Fruit fly (Drosophila melanogaster) whole organism, prepupa: ENCODE measurements around the gene CG14257.

ENCODE experiments used
- Blimp-1 ChIP-seq: fragments of 200-800 bp; sonication (Bioruptor generic); optimal IDR thresholded peaks from 3 replicates; lab custom pipeline; 2017; ENCODE audit warnings: missing biosample characterization, missing genetic modification characterization, mild to moderate bottlenecking, moderate library complexity, missing genetic modification reagents
- CG10631 ChIP-seq: fragments of 200-800 bp; sonication (Bioruptor generic); optimal IDR thresholded peaks from 2 replicates; lab custom pipeline; 2016; ENCODE audit warnings: missing biosample characterization, missing genetic modification characterization
- CG11294 ChIP-seq: fragments of 200-800 bp; sonication (Bioruptor generic); IDR thresholded peaks from 2 replicates; pipeline ENCODE4 v1.3.6; 2022; ENCODE audit warnings: missing biosample characterization, missing genetic modification characterization
- CG11762 ChIP-seq: fragments of 200-800 bp; sonication (Bioruptor generic); optimal IDR thresholded peaks from 3 replicates; lab custom pipeline; 2016; ENCODE audit warnings: missing biosample characterization, missing genetic modification characterization; ENCODE audit not compliant: insufficient read depth
- CG11902 ChIP-seq: fragments of 200-800 bp; sonication (Bioruptor generic); optimal IDR thresholded peaks from 3 replicates; lab custom pipeline; 2016; ENCODE audit warnings: missing biosample characterization, missing genetic modification characterization
- CG1621 ChIP-seq: fragments of 200-800 bp; sonication (Bioruptor generic); optimal IDR thresholded peaks from 3 replicates; lab custom pipeline; 2018; ENCODE audit warnings: missing biosample characterization, mild to moderate bottlenecking, missing genetic modification characterization
- CG16779 ChIP-seq: fragments of 200-800 bp; sonication (Bioruptor generic); optimal IDR thresholded peaks from 3 replicates; lab custom pipeline; 2017; ENCODE audit warnings: missing biosample characterization, mild to moderate bottlenecking, missing genetic modification characterization
- CG31627 ChIP-seq: fragments of 200-800 bp; sonication (Bioruptor generic); optimal IDR thresholded peaks from 3 replicates; lab custom pipeline; 2016; ENCODE audit warnings: missing biosample characterization, missing genetic modification characterization
- CG32006 ChIP-seq: fragments of 200-800 bp; sonication (Bioruptor generic); optimal IDR thresholded peaks from 3 replicates; lab custom pipeline; 2017; ENCODE audit warnings: missing biosample characterization, mild to moderate bottlenecking, missing genetic modification characterization
- CG6163 ChIP-seq: fragments of 200-800 bp; sonication (Bioruptor generic); IDR thresholded peaks from 3 replicates; pipeline ENCODE4 v1.3.6; 2022; ENCODE audit warnings: missing biosample characterization, missing genetic modification characterization
- CG6792 ChIP-seq: fragments of 200-800 bp; sonication (Bioruptor generic); optimal IDR thresholded peaks from 3 replicates; lab custom pipeline; 2016; ENCODE audit warnings: missing biosample characterization, missing genetic modification characterization
- CG6808 ChIP-seq: fragments of 200-800 bp; sonication (Bioruptor generic); optimal IDR thresholded peaks from 3 replicates; lab custom pipeline; 2017; ENCODE audit warnings: missing biosample characterization, missing genetic modification characterization, mild to moderate bottlenecking, moderate library complexity, missing genetic modification reagents
- CG6854 ChIP-seq: fragments of 200-800 bp; sonication (Bioruptor generic); optimal IDR thresholded peaks from 2 replicates; lab custom pipeline; 2017; ENCODE audit warnings: missing biosample characterization, mild to moderate bottlenecking, missing genetic modification characterization
- CG7368 ChIP-seq: fragments of 200-800 bp; sonication (Bioruptor generic); optimal IDR thresholded peaks from 3 replicates; lab custom pipeline; 2016; ENCODE audit warnings: missing biosample characterization, missing genetic modification characterization
- CG8319 ChIP-seq: fragments of 200-800 bp; sonication (Bioruptor generic); optimal IDR thresholded peaks from 3 replicates; lab custom pipeline; 2016; ENCODE audit warnings: missing biosample characterization, missing genetic modification characterization
- CG9139 ChIP-seq: fragments of 200-800 bp; sonication (Bioruptor generic); optimal IDR thresholded peaks from 3 replicates; lab custom pipeline; 2017; ENCODE audit warnings: missing biosample characterization, mild to moderate bottlenecking, missing genetic modification characterization
- Eip75B ChIP-seq: fragments of 200-800 bp; sonication (Bioruptor generic); optimal IDR thresholded peaks from 3 replicates; lab custom pipeline; 2016; ENCODE audit warnings: missing biosample characterization, missing genetic modification characterization
- Ets96B ChIP-seq: fragments of 200-800 bp; optimal IDR thresholded peaks from 2 replicates; lab custom pipeline; 2019; ENCODE audit warnings: missing biosample characterization, mild to moderate bottlenecking, missing genetic modification characterization, moderate library complexity
- Gug ChIP-seq: fragments of 200-800 bp; sonication (Bioruptor generic); IDR thresholded peaks from 2 replicates; pipeline ENCODE4 v1.3.6; 2022; ENCODE audit warnings: missing biosample characterization, missing genetic modification characterization
- Hr38 ChIP-seq: sonication (Bioruptor generic); optimal IDR thresholded peaks from 2 replicates; lab custom pipeline; 2016; ENCODE audit warnings: missing biosample characterization, missing genetic modification characterization
- Lpt ChIP-seq: fragments of 200-800 bp; sonication (Bioruptor generic); optimal IDR thresholded peaks from 3 replicates; lab custom pipeline; 2016; ENCODE audit warnings: missing biosample characterization, missing genetic modification characterization
- OdsH ChIP-seq: fragments of 200-800 bp; sonication (Bioruptor generic); optimal IDR thresholded peaks from 3 replicates; lab custom pipeline; 2016; ENCODE audit warnings: missing biosample characterization, missing genetic modification characterization
- Sox14 ChIP-seq: fragments of 200-800 bp; sonication (Bioruptor generic); optimal IDR thresholded peaks from 3 replicates; lab custom pipeline; 2016; ENCODE audit warnings: missing biosample characterization, missing genetic modification characterization
- Sox15 ChIP-seq: fragments of 200-800 bp; sonication (Bioruptor generic); optimal IDR thresholded peaks from 3 replicates; lab custom pipeline; 2016; ENCODE audit warnings: missing biosample characterization, missing genetic modification characterization
- achi ChIP-seq: fragments of 200-800 bp; sonication (Bioruptor generic); optimal IDR thresholded peaks from 3 replicates; lab custom pipeline; 2016; ENCODE audit warnings: missing biosample characterization, missing genetic modification characterization
- acj6 ChIP-seq: fragments of 200-800 bp; sonication (Bioruptor generic); optimal IDR thresholded peaks from 3 replicates; lab custom pipeline; 2016; ENCODE audit warnings: missing biosample characterization, missing genetic modification characterization
- cyc ChIP-seq: fragments of 200-800 bp; sonication (Bioruptor generic); optimal IDR thresholded peaks from 3 replicates; lab custom pipeline; 2016; ENCODE audit warnings: missing biosample characterization, missing genetic modification characterization
- eg ChIP-seq: fragments of 200-800 bp; sonication (Bioruptor generic); IDR thresholded peaks from 3 replicates; pipeline ENCODE4 v1.3.6; 2022; ENCODE audit warnings: missing biosample characterization, missing genetic modification characterization
- esn ChIP-seq: fragments of 200-800 bp; sonication (Bioruptor generic); optimal IDR thresholded peaks from 2 replicates; lab custom pipeline; 2016; ENCODE audit warnings: missing biosample characterization, mild to moderate bottlenecking, missing genetic modification characterization, moderate library complexity
- fd85E ChIP-seq: fragments of 200-800 bp; sonication (Bioruptor generic); optimal IDR thresholded peaks from 3 replicates; lab custom pipeline; 2016; ENCODE audit warnings: missing biosample characterization, missing genetic modification characterization
- fkh ChIP-seq: fragments of 200-800 bp; sonication (Bioruptor generic); optimal IDR thresholded peaks from 3 replicates; lab custom pipeline; 2017; ENCODE audit warnings: missing biosample characterization, mild to moderate bottlenecking, missing genetic modification characterization, moderate library complexity
- lz ChIP-seq: fragments of 200-800 bp; sonication (Bioruptor generic); optimal IDR thresholded peaks from 3 replicates; lab custom pipeline; 2016; ENCODE audit warnings: missing biosample characterization, missing genetic modification characterization
- net ChIP-seq: fragments of 200-800 bp; sonication (Bioruptor generic); optimal IDR thresholded peaks from 3 replicates; lab custom pipeline; 2016; ENCODE audit warnings: missing biosample characterization, missing genetic modification characterization
- spab ChIP-seq: fragments of 200-800 bp; sonication (Bioruptor generic); optimal IDR thresholded peaks from 2 replicates; lab custom pipeline; 2017; ENCODE audit warnings: missing biosample characterization, mild to moderate bottlenecking, missing genetic modification characterization, missing genetic modification reagents
- svp ChIP-seq: fragments of 200-800 bp; sonication (Bioruptor generic); peaks from one replicate; lab custom pipeline; 2016; ENCODE audit warnings: missing biosample characterization, missing genetic modification characterization
- topi ChIP-seq: fragments of 200-800 bp; sonication (Bioruptor generic); optimal IDR thresholded peaks from 3 replicates; lab custom pipeline; 2016; ENCODE audit warnings: missing biosample characterization, missing genetic modification characterization

CG14257 gene

DNA sequence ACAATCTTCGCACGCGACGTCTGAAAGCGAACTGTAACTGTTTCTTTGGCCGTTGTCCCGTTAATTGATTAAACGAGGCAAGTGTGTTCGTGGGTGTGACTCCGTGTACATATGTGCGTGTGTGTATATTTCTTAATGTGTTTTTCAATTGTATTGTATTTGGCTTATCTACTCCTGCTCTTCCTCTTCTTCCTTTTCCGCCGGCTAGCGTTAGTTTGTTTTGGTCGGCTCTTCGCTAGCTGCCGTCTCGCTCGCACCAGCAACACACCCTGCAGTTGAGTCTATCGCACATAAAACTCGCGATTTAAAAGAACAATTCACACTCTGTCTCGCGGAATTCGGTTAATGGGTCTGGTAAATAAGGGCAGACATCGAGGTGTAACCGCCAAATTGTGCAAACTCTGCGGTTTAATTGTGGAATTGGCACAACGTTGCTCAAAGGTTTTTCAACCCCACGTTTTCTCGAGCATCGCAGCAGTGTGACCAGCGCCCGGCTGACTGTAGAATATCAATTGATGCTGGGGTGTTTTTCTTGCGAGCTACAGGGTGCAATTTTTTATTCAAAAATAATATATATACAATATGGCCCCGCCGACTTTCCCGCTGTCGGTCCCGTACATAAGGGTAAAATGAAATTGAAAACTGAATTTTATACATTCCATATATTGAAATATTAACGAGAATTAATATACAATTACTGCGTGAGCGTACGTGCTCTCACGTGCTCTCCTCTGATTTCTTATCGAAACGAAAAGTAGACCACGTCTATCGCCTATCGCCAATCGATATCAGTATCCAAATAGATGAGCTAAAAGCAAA is 36.3 kb downstream of the CG14257 start, which contains the start of the genes gb and CG5815 (continued):
- peak; percentile 88 for TF ChIP-seq cyc (GFP tag; lab: Kevin White, UChicago)
- peak; percentile 87 for TF ChIP-seq CG31627
- peak; percentile 92 for TF ChIP-seq CG6163 (GFP tag; lab: Robert Waterston, UW)
- TF ChIP-seq CG11762 (GFP tag; lab: Kevin White, UChicago): peak; percentile 64
- peak; percentile 94 for TF ChIP-seq eg (GFP tag; lab: Robert Waterston, UW)
- TF ChIP-seq CG11294 (GFP tag; lab: Robert Waterston, UW): peak; percentile 86
- no peak for TF ChIP-seq CG9139 (GFP tag; lab: Kevin White, UChicago)
- no peak for TF ChIP-seq Hr38 (GFP tag; lab: Kevin White, UChicago)
- peak; percentile 77 for TF ChIP-seq fkh (GFP tag; lab: Kevin White, UChicago)
- peak; percentile 80 for TF ChIP-seq CG6792 (GFP tag; lab: Kevin White, UChicago)

DNA sequence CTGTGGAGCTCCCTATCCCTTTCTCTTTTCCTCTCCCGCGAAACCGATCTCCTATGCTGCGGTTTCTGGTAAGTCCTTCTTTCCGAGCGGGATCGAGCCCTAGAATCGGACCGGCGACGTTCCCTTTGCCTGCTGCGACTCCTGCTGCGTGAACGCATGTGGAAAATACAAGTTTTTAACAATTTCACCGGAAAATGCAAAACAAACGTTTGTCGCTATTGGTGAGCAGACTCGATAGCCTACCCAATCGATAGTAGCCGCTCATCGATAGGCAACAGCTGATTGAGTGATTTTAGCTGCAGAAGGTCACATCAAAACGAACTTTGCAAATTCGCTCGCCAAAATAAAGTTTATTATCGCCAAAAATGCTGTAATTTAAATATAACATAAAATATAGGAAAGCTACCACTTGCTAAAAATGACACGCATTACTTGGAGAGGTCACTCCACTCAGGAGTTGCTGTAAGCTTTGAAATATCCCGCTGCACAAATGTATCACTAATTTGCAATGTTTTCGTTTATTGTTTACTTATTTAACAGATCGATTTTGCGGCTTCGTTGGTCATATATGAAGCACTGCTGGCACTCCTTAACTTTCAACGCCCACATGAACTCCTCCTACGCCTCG is 40.9 kb downstream of the CG14257 start, which contains the start of the genes CG6066 and CG5880:
Gene CG6066 (minus strand): TSS at position 243 of the 628 bp plus-strand sequence.
Gene CG5880 (plus strand): TSS at position 281 of the 628 bp plus-strand sequence.
- TF ChIP-seq spab (GFP tag; lab: Kevin White, UChicago) (no peak), esn (GFP tag; lab: Kevin White, UChicago) (peak; percentile 17), CG8319 (no peak), Gug (GFP tag; lab: Robert Waterston, UW) (no peak), achi (GFP tag; lab: Kevin White, UChicago) (no peak), CG6808 (GFP tag; lab: Kevin White, UChicago) (no peak), acj6 (GFP tag; lab: Kevin White, UChicago) (no peak)

DNA sequence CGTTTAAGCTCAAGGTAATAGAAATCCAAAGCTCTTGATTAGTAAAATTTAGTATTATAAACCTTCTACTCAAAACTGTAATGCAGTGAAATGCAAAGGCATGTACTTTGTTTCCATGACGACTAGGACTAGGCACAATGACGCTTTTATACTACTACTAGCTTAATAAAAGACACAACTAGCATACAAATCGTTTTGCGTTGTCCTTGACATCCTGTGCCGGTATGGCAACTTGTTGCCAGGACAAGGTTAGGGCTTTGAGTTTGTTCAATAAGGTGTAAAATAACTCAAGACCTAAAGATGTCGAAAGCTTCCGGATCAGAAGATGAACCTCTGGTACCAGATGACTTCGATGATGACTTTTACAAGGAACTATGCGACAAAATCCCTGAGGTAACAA is 42.7 kb downstream of the CG14257 start, which contains the start of gene CG5882:
Gene CG5882 (plus strand): TSS at position 301 of the 400 bp plus-strand sequence.
- TF ChIP-seq Gug (GFP tag; lab: Robert Waterston, UW) (no peak), Sox15 (no peak), Eip75B (no peak), Blimp-1 (GFP tag; lab: Kevin White, UChicago) (no peak), Sox14 (GFP tag; lab: Kevin White, UChicago) (no peak), lz (GFP tag; lab: Kevin White, UChicago) (no peak), CG6854 (GFP tag; lab: Kevin White, UChicago) (no peak), eg (GFP tag; lab: Robert Waterston, UW) (no peak), esn (GFP tag; lab: Kevin White, UChicago) (no peak), Ets96B (no peak), CG32006 (GFP tag; lab: Kevin White, UChicago) (no peak), CG9139 (GFP tag; lab: Kevin White, UChicago) (no peak), CG16779 (tag; lab: Kevin White, UChicago) (no peak), fd85E (GFP tag; lab: Kevin White, UChicago) (no peak), CG6808 (GFP tag; lab: Kevin White, UChicago) (no peak), CG11762 (GFP tag; lab: Kevin White, UChicago) (no peak)

DNA sequence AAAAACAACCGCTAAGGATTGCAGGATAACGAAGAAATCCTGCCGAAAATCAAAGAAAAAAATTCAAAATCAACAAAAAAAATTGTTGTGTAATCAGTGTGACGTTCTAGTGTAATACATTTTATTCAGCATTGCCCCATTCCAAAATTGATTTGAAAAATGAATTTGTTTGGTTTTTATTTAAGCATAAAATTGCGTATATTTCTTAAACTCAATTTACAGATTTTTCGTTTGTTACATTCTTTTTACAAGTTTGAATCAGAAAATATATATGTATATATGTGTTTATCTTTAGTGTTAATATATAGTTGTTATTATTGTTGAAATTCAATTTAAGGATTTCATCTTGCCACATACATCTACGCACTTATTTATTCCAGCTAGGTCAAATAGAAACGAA is 48.9 kb downstream of the CG14257 start, which contains the start of gene CG6059:
Gene CG6059 (minus strand): TSS at position 101 of the 400 bp plus-strand sequence.
- no peak for TF ChIP-seq CG11294 (GFP tag; lab: Robert Waterston, UW)
- TF ChIP-seq CG7368: no peak
- TF ChIP-seq CG11902 (GFP tag; lab: Kevin White, UChicago): no peak
- no peak for TF ChIP-seq CG6854 (GFP tag; lab: Kevin White, UChicago)
- TF ChIP-seq topi: no peak
- TF ChIP-seq OdsH (GFP tag; lab: Kevin White, UChicago): no peak
- no peak for TF ChIP-seq net (GFP tag; lab: Kevin White, UChicago)
- no peak for TF ChIP-seq lz (GFP tag; lab: Kevin White, UChicago)
- TF ChIP-seq Sox14 (GFP tag; lab: Kevin White, UChicago): no peak
- TF ChIP-seq CG6792 (GFP tag; lab: Kevin White, UChicago): no peak
- no peak for TF ChIP-seq fd85E (GFP tag; lab: Kevin White, UChicago)
- TF ChIP-seq CG10631 (GFP tag; lab: Kevin White, UChicago): no peak
- no peak for TF ChIP-seq svp
- no peak for TF ChIP-seq CG6163 (GFP tag; lab: Robert Waterston, UW)
- TF ChIP-seq achi (GFP tag; lab: Kevin White, UChicago): no peak
- TF ChIP-seq CG1621 (tag; lab: Kevin White, UChicago): no peak
- no peak for TF ChIP-seq Lpt (GFP tag; lab: Kevin White, UChicago)
- TF ChIP-seq Hr38 (GFP tag; lab: Kevin White, UChicago): no peak
